Fruit fly (Drosophila melanogaster): ENCODE data around the gene CG5989.
A peak's percentile ranks its signal among the peaks of the same experiment; 100 is the strongest.

CG5989 gene

dm6 chr3L:8603880-8604692 is at the start of gene CG5989, which contains the start of gene CG6282 (continued):
- TF ChIP-seq hkb (optimal IDR thresholded peaks at IDR 0.05): no peak
- peak; percentile 57 for TF ChIP-seq hkb (GFP tag; IDR thresholded peaks at IDR 0.05)
- TF ChIP-seq CG10274 (GFP tag; optimal IDR thresholded peaks at IDR 0.05): no peak
- TF ChIP-seq CG4328 (GFP tag; optimal IDR thresholded peaks at IDR 0.05): no peak
- TF ChIP-seq mirr (GFP tag; optimal IDR thresholded peaks at IDR 0.05): peak; percentile 17
- peak; percentile 24 for TF ChIP-seq Ssrp (tag; optimal IDR thresholded peaks at IDR 0.05)
- peak; percentile 7 for TF ChIP-seq CG9817 (tag; optimal IDR thresholded peaks at IDR 0.05)
- TF ChIP-seq CG6765 (GFP tag; optimal IDR thresholded peaks at IDR 0.05): no peak
- TF ChIP-seq Lpt (GFP tag; optimal IDR thresholded peaks at IDR 0.05): no peak
- TF ChIP-seq Scr (GFP tag; IDR thresholded peaks at IDR 0.05; ENCODE audit: partially characterized antibody): peak; percentile 54
- no peak for TF ChIP-seq gcm (GFP tag; optimal IDR thresholded peaks at IDR 0.05)
- no peak for TF ChIP-seq gt (GFP tag; IDR thresholded peaks at IDR 0.05)
- TF ChIP-seq CG5180 (GFP tag; optimal IDR thresholded peaks at IDR 0.05): no peak
- TF ChIP-seq Gug (GFP tag; IDR thresholded peaks at IDR 0.05): peak; percentile 56; the same call in 1 of the 4 replicates
- peak; percentile 53 for TF ChIP-seq Rfx (GFP tag; IDR thresholded peaks at IDR 0.05)
- no peak for TF ChIP-seq CG7839 (tag; optimal IDR thresholded peaks at IDR 0.05)
- TF ChIP-seq dati (GFP tag; IDR thresholded peaks at IDR 0.05): no peak
- peak; percentile 82 for TF ChIP-seq sd (tag; optimal IDR thresholded peaks at IDR 0.05)
- no peak for TF ChIP-seq CG7372 (GFP tag; IDR thresholded peaks at IDR 0.05)
- TF ChIP-seq CG1832 (GFP tag; optimal IDR thresholded peaks at IDR 0.05): no peak
- TF ChIP-seq Awh (GFP tag; IDR thresholded peaks at IDR 0.05): no peak
- no peak for TF ChIP-seq lov (optimal IDR thresholded peaks at IDR 0.05)
- TF ChIP-seq lov (GFP tag; IDR thresholded peaks at IDR 0.05): peak; percentile 68
- TF ChIP-seq sim (GFP tag; IDR thresholded peaks at IDR 0.05): no peak
- TF ChIP-seq chn (GFP tag; optimal IDR thresholded peaks at IDR 0.05): no peak
- TF ChIP-seq CG3163 (GFP tag; optimal IDR thresholded peaks at IDR 0.05): no peak
- no peak for TF ChIP-seq Mad (GFP tag; optimal IDR thresholded peaks at IDR 0.05)
- TF ChIP-seq aop (GFP tag; IDR thresholded peaks at IDR 0.05): no peak
- peak; percentile 48 for TF ChIP-seq Dek (tag; optimal IDR thresholded peaks at IDR 0.05)
- peak; percentile 55 for TF ChIP-seq knrl (GFP tag; IDR thresholded peaks at IDR 0.05; ENCODE audit: partially characterized antibody)
- peak; percentile 56 for TF ChIP-seq ATbp (GFP tag; optimal IDR thresholded peaks at IDR 0.05)
- TF ChIP-seq ac (GFP tag; optimal IDR thresholded peaks at IDR 0.05): no peak
- TF ChIP-seq CG12155 (GFP tag; optimal IDR thresholded peaks at IDR 0.05): no peak
- TF ChIP-seq ind (GFP tag; optimal IDR thresholded peaks at IDR 0.05): no peak
- TF ChIP-seq run (tag; optimal IDR thresholded peaks at IDR 0.05): no peak
- no peak for TF ChIP-seq CG11696 (GFP tag; IDR thresholded peaks at IDR 0.05)
- no peak for TF ChIP-seq wek (GFP tag; optimal IDR thresholded peaks at IDR 0.05)
- TF ChIP-seq CG31365 (tag; optimal IDR thresholded peaks at IDR 0.05): peak; percentile 96
- peak; percentile 39 for TF ChIP-seq CG13424 (tag; optimal IDR thresholded peaks at IDR 0.05)
- TF ChIP-seq Taf1 (GFP tag; IDR thresholded peaks at IDR 0.05): no peak
- TF ChIP-seq CG2202 (tag; optimal IDR thresholded peaks at IDR 0.05): no peak
- TF ChIP-seq Lim3 (GFP tag; IDR thresholded peaks at IDR 0.05): no peak
- no peak for TF ChIP-seq jing (GFP tag; optimal IDR thresholded peaks at IDR 0.05)
- peak; percentile 65 for TF ChIP-seq ems (GFP tag; optimal IDR thresholded peaks at IDR 0.05)
- TF ChIP-seq CG8388 (GFP tag; optimal IDR thresholded peaks at IDR 0.05): peak; percentile 56
- TF ChIP-seq Side (GFP tag; optimal IDR thresholded peaks at IDR 0.05): no peak
- no peak for TF ChIP-seq psq (GFP tag; optimal IDR thresholded peaks at IDR 0.05)
- TF ChIP-seq cwo (GFP tag; optimal IDR thresholded peaks at IDR 0.05): no peak
- TF ChIP-seq yki (optimal IDR thresholded peaks at IDR 0.05): no peak
- no peak; the same call in 1 of the 2 replicates for TF ChIP-seq Drgx (GFP tag; IDR thresholded peaks at IDR 0.05)
- TF ChIP-seq ken (GFP tag; IDR thresholded peaks at IDR 0.05): peak; percentile 85
